Fruit fly (Drosophila melanogaster) whole organism, wandering third instar larva: ENCODE data around the gene Atg5.

ENCODE experiments used
- CG32264 ChIP-seq: fragments of 200-800 bp; sonication (Bioruptor generic); optimal IDR thresholded peaks from 2 replicates; lab custom pipeline; 2016; ENCODE audit warnings: missing biosample characterization, missing genetic modification characterization
- CG9705 ChIP-seq: fragments of 200-800 bp; sonication (Bioruptor generic); optimal IDR thresholded peaks from 2 replicates; lab custom pipeline; 2018; ENCODE audit warnings: missing biosample characterization, mild to moderate bottlenecking, missing genetic modification characterization
- CrebA ChIP-seq: fragments of 200-800 bp; sonication (Bioruptor generic); optimal IDR thresholded peaks from 2 replicates; lab custom pipeline; 2016; ENCODE audit warnings: missing biosample characterization, mild to moderate bottlenecking, missing genetic modification characterization, borderline replicate concordance
- Hr78 ChIP-seq: fragments of >200 bp; optimal IDR thresholded peaks from 2 replicates; lab custom pipeline; 2017; ENCODE audit warnings: missing biosample characterization, missing genetic modification characterization
- Mio ChIP-seq: sonication (Bioruptor generic); optimal IDR thresholded peaks from 2 replicates; lab custom pipeline; 2016; ENCODE audit warnings: missing biosample characterization, missing genetic modification characterization
- Myc ChIP-seq: fragments of >200 bp; optimal IDR thresholded peaks from 2 replicates; lab custom pipeline; 2017
- Rel ChIP-seq, 2 experiments: fragments of 200-800 bp; sonication (Bioruptor generic) in 1 of 2; optimal IDR thresholded peaks; 2 replicates in 1 of 2; 3 replicates in 1 of 2; lab custom pipeline; 2016 to 2019; ENCODE audit warnings: mild to moderate bottlenecking in 2 of 2, missing biosample characterization in 2 of 2, missing genetic modification characterization in 2 of 2, moderate library complexity in 1 of 2
- Sp1 ChIP-seq: fragments of 200-800 bp; sonication (Bioruptor generic); optimal IDR thresholded peaks from 3 replicates; lab custom pipeline; 2019; ENCODE audit warnings: missing biosample characterization, mild to moderate bottlenecking, missing genetic modification characterization, moderate library complexity
- dsf ChIP-seq: sonication (Bioruptor generic); optimal IDR thresholded peaks from 2 replicates; lab custom pipeline; 2016; ENCODE audit warnings: missing biosample characterization, missing genetic modification characterization, borderline replicate concordance
- foxo ChIP-seq, 2 experiments: fragments of 200-800 bp; sonication (Bioruptor generic); optimal IDR thresholded peaks; 2 replicates in 1 of 2; 3 replicates in 1 of 2; lab custom pipeline; 2016 to 2017; ENCODE audit warnings: missing biosample characterization in 2 of 2, missing genetic modification characterization in 2 of 2
- psq ChIP-seq: fragments of 200-800 bp; sonication (Bioruptor generic); optimal IDR thresholded peaks from 3 replicates; lab custom pipeline; 2017; ENCODE audit warnings: missing biosample characterization, mild to moderate bottlenecking, missing genetic modification characterization, moderate library complexity
- sage ChIP-seq: fragments of 200-800 bp; sonication (Bioruptor generic); optimal IDR thresholded peaks from 2 replicates; lab custom pipeline; 2016; ENCODE audit warnings: missing biosample characterization, mild to moderate bottlenecking, missing genetic modification characterization
- usp ChIP-seq: fragments of >200 bp; optimal IDR thresholded peaks from 2 replicates; lab custom pipeline; 2017; ENCODE audit warnings: missing biosample characterization, missing genetic modification characterization

DNA sequence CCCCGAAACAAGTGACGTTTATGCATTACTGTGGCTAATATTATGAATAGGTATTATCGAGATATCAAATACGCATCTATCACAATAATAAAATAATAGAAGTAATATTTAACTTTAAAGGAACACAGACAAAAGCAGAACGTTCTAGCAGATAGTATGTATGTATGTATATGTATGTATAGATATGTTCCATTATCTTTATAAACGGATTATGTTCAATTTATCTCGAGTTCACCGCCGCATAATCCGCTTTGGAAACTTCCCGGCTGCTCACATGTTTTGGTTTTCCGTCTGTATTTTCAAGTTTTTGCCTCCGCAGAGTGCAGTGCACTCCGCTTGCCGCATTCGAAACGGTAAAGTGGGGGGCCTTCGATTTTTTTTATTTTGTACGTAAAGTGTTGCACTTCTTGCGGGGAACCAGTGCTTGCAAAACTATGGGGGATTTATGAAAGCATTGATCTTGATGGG is 12.0 kb upstream of the Atg5 start:
- TF ChIP-seq CrebA (GFP tag; lab: Kevin White, UChicago) (no peak), usp (GFP tag; lab: Kevin White, UChicago) (no peak), psq (GFP tag; lab: Kevin White, UChicago) (peak; percentile 67), Hr78 (no peak), Mio (GFP tag; lab: Kevin White, UChicago) (no peak), foxo (GFP tag; optimal IDR thresholded peaks at IDR 0.05; lab: Kevin White, UChicago) (peak in 1 of 2 experiments; percentile 89), Myc (lab: Kevin White, UChicago) (no peak), sage (GFP tag; lab: Kevin White, UChicago) (peak; percentile 46), CG32264 (no peak), dsf (GFP tag; lab: Kevin White, UChicago) (no peak), Rel (GFP tag; optimal IDR thresholded peaks at IDR 0.05; lab: Kevin White, UChicago) (peak; percentile 18), Rel (tag; optimal IDR thresholded peaks at IDR 0.05; lab: Kevin White, UChicago) (peak; percentile 12), Sp1 (GFP tag; lab: Kevin White, UChicago) (peak; percentile 81), CG9705 (GFP tag; lab: Kevin White, UChicago) (peak; percentile 41)
